Fruit fly (Drosophila melanogaster) whole organism, embryonic: ENCODE data around the gene Btnd.

ENCODE experiments used
- CG10147 ChIP-seq: fragments of 200-800 bp; sonication (Bioruptor generic); optimal IDR thresholded peaks from 2 replicates; lab custom pipeline; 2019; ENCODE audit warnings: missing biosample characterization, mild to moderate bottlenecking, missing genetic modification characterization, moderate library complexity
- CG10321 ChIP-seq: fragments of 200-800 bp; sonication (Bioruptor generic); IDR thresholded peaks from 2 replicates; pipeline ENCODE4 v1.3.6; 2022; ENCODE audit warnings: missing biosample characterization, missing genetic modification characterization
- CG10366 ChIP-seq: fragments of 200-800 bp; sonication (Bioruptor generic); IDR thresholded peaks from 2 replicates; pipeline ENCODE4 v1.3.6; 2022; ENCODE audit warnings: missing biosample characterization, missing genetic modification characterization
- CG10431 ChIP-seq: fragments of 200-800 bp; sonication (Bioruptor generic); optimal IDR thresholded peaks from 3 replicates; lab custom pipeline; 2018; ENCODE audit warnings: missing biosample characterization, mild to moderate bottlenecking, missing genetic modification characterization
- CG10654 ChIP-seq: fragments of 200-800 bp; sonication (Bioruptor generic); optimal IDR thresholded peaks from 2 replicates; lab custom pipeline; 2016; ENCODE audit warnings: missing biosample characterization, missing genetic modification characterization
- CG13775 ChIP-seq: fragments of 200-800 bp; sonication (Bioruptor generic); optimal IDR thresholded peaks from 3 replicates; lab custom pipeline; 2017; ENCODE audit warnings: missing biosample characterization, mild to moderate bottlenecking, missing genetic modification characterization
- CG14014 ChIP-seq: fragments of 200-800 bp; sonication (Bioruptor generic); IDR thresholded peaks from 2 replicates; pipeline ENCODE4 v1.3.6; 2022; ENCODE audit warnings: missing biosample characterization, missing genetic modification characterization
- CG14667 ChIP-seq: fragments of 200-800 bp; sonication (Bioruptor generic); IDR thresholded peaks from 2 replicates; pipeline ENCODE4 v1.3.6; 2022; ENCODE audit warnings: missing biosample characterization, missing genetic modification characterization
- CG15269 ChIP-seq: fragments of 200-800 bp; sonication (Bioruptor generic); optimal IDR thresholded peaks from 2 replicates; lab custom pipeline; 2018; ENCODE audit warnings: missing biosample characterization, mild to moderate bottlenecking, missing genetic modification characterization, moderate library complexity
- CG15696 ChIP-seq: fragments of 200-800 bp; sonication (Bioruptor generic); optimal IDR thresholded peaks from 2 replicates; lab custom pipeline; 2019; ENCODE audit warnings: missing biosample characterization, mild to moderate bottlenecking, missing genetic modification characterization, moderate library complexity
- CG18262 ChIP-seq: fragments of 200-800 bp; optimal IDR thresholded peaks from 3 replicates; lab custom pipeline; 2019; ENCODE audit warnings: missing biosample characterization, mild to moderate bottlenecking, missing genetic modification characterization, moderate library complexity
- CG30020 ChIP-seq: fragments of 200-800 bp; optimal IDR thresholded peaks from 2 replicates; lab custom pipeline; 2019; ENCODE audit warnings: missing biosample characterization, mild to moderate bottlenecking, missing genetic modification characterization, moderate library complexity
- CG3065 ChIP-seq: fragments of 200-800 bp; sonication (Bioruptor generic); optimal IDR thresholded peaks from 2 replicates; lab custom pipeline; 2016; ENCODE audit warnings: missing biosample characterization, missing genetic modification characterization
- CG32767 ChIP-seq: fragments of 200-800 bp; sonication (Bioruptor generic); IDR thresholded peaks from 2 replicates; pipeline ENCODE4 v1.3.6; 2022; ENCODE audit warnings: missing biosample characterization, missing genetic modification characterization
- CG4328 ChIP-seq: fragments of 200-800 bp; sonication (Bioruptor generic); optimal IDR thresholded peaks from 3 replicates; lab custom pipeline; 2017; ENCODE audit warnings: missing biosample characterization, missing genetic modification reagents, missing genetic modification characterization
- CG4854 ChIP-seq: fragments of 200-800 bp; sonication (Bioruptor generic); optimal IDR thresholded peaks from 2 replicates; lab custom pipeline; 2016; ENCODE audit warnings: missing biosample characterization, missing genetic modification characterization, inconsistent platforms
- CG6272 ChIP-seq: fragments of 200-800 bp; sonication (Bioruptor generic); IDR thresholded peaks from 2 replicates; pipeline ENCODE4 v1.3.6; 2022; ENCODE audit warnings: missing biosample characterization, missing genetic modification characterization
- CG9215 ChIP-seq: fragments of 200-800 bp; sonication (Bioruptor generic); IDR thresholded peaks from 2 replicates; pipeline ENCODE4 v1.3.6; 2022; ENCODE audit warnings: missing biosample characterization, missing genetic modification characterization
- CTCF ChIP-seq: fragments of 200-800 bp; sonication (Bioruptor generic); optimal IDR thresholded peaks from 2 replicates; lab custom pipeline; 2017; ENCODE audit warnings: missing biosample characterization, mild to moderate bottlenecking, missing genetic modification characterization, moderate library complexity
- Dll ChIP-seq: fragments of 200-800 bp; sonication (Bioruptor generic); IDR thresholded peaks from 4 replicates; pipeline ENCODE4 v1.3.6; 2022; ENCODE audit warnings: missing biosample characterization, missing genetic modification characterization; ENCODE audit not compliant: partially characterized antibody
- MBD-R2 ChIP-seq: fragments of 200-800 bp; sonication (Bioruptor generic); IDR thresholded peaks from 2 replicates; pipeline ENCODE4 v1.3.6; 2022; ENCODE audit warnings: missing biosample characterization, missing genetic modification characterization
- Med ChIP-seq: fragments of 200-800 bp; sonication (Bioruptor generic); peaks from one replicate; lab custom pipeline; 2016; ENCODE audit warnings: missing biosample characterization, missing genetic modification characterization, mild to moderate bottlenecking, inconsistent platforms, moderate library complexity
- Oaz ChIP-seq: fragments of 200-800 bp; sonication (Bioruptor generic); IDR thresholded peaks from 2 replicates; pipeline ENCODE4 v1.3.6; 2022; ENCODE audit warnings: missing biosample characterization, missing genetic modification characterization
- PHDP ChIP-seq: fragments of 200-800 bp; sonication (Bioruptor generic); optimal IDR thresholded peaks from 3 replicates; lab custom pipeline; 2018; ENCODE audit warnings: missing biosample characterization, mild to moderate bottlenecking, missing genetic modification characterization, moderate library complexity
- Ravus ChIP-seq: fragments of 200-800 bp; sonication (Bioruptor generic); IDR thresholded peaks from 2 replicates; pipeline ENCODE4 v1.3.6; 2022; ENCODE audit warnings: missing biosample characterization, missing genetic modification characterization
- Stat92E ChIP-seq, 3 experiments: fragments of >200 bp in 2 of 3; fragments of 200-800 bp in 1 of 3; sonication (Bioruptor generic) in 1 of 3; optimal IDR thresholded peaks; 2 replicates each; lab custom pipeline; 2017 to 2019; ENCODE audit warnings: missing biosample characterization in 3 of 3, missing genetic modification characterization in 3 of 3, mild to moderate bottlenecking in 1 of 3, moderate library complexity in 1 of 3
- Taf1 ChIP-seq: fragments of 200-800 bp; sonication (Bioruptor generic); IDR thresholded peaks from 2 replicates; pipeline ENCODE4 v1.3.6; 2022; ENCODE audit warnings: missing biosample characterization, missing genetic modification characterization
- YL-1 ChIP-seq: fragments of 200-800 bp; sonication (Bioruptor generic); optimal IDR thresholded peaks from 3 replicates; lab custom pipeline; 2017; ENCODE audit warnings: missing biosample characterization, mild to moderate bottlenecking, missing genetic modification characterization
- abd-A ChIP-seq: fragments of 200-800 bp; sonication (Bioruptor generic); optimal IDR thresholded peaks from 3 replicates; lab custom pipeline; 2019; ENCODE audit warnings: missing biosample characterization, mild to moderate bottlenecking, missing genetic modification characterization, moderate library complexity
- ase ChIP-seq: fragments of 200-800 bp; sonication (Bioruptor generic); IDR thresholded peaks from 3 replicates; pipeline ENCODE4 v1.3.6; 2022; ENCODE audit warnings: missing biosample characterization, missing genetic modification characterization
- dati ChIP-seq: fragments of 200-800 bp; sonication (Bioruptor generic); IDR thresholded peaks from 2 replicates; pipeline ENCODE4 v1.3.6; 2022; ENCODE audit warnings: missing biosample characterization, missing genetic modification characterization
- dimm ChIP-seq: fragments of 200-800 bp; sonication (Bioruptor generic); IDR thresholded peaks from 2 replicates; pipeline ENCODE4 v1.3.6; 2022; ENCODE audit warnings: missing biosample characterization, missing genetic modification characterization
- dysf ChIP-seq: fragments of 200-800 bp; sonication (Bioruptor generic); IDR thresholded peaks from 3 replicates; pipeline ENCODE4 v1.3.6; 2022; ENCODE audit warnings: missing biosample characterization, missing genetic modification characterization
- esg ChIP-seq: fragments of 200-800 bp; sonication (Bioruptor generic); conservative IDR thresholded peaks from 2 replicates; pipeline ENCODE4 v1.3.6; 2022; ENCODE audit warnings: missing biosample characterization, missing genetic modification characterization
- insv ChIP-seq, 2 experiments: fragments of 200-800 bp; sonication (Bioruptor generic); optimal IDR thresholded peaks; 3 replicates each; lab custom pipeline; 2016 to 2018; ENCODE audit warnings: missing biosample characterization in 2 of 2, missing genetic modification characterization in 2 of 2
- lmd ChIP-seq: fragments of 200-800 bp; sonication (Bioruptor generic); IDR thresholded peaks from 2 replicates; pipeline ENCODE4 v1.3.6; 2022; ENCODE audit warnings: missing biosample characterization, missing genetic modification characterization
- lov ChIP-seq, 2 experiments: fragments of 200-800 bp in 1 of 2; fragments of >200 bp in 1 of 2; sonication (Bioruptor generic) in 1 of 2; IDR thresholded peaks in 1 of 2; optimal IDR thresholded peaks in 1 of 2; 2 replicates in 1 of 2; 3 replicates in 1 of 2; pipeline versions ENCODE4 v1.3.6 to Lab custom; 2017 to 2022; ENCODE audit warnings: missing biosample characterization in 1 of 2, missing genetic modification characterization in 1 of 2
- nmo ChIP-seq: fragments of 200-800 bp; sonication (Bioruptor generic); optimal IDR thresholded peaks from 2 replicates; lab custom pipeline; 2018; ENCODE audit warnings: missing biosample characterization, mild to moderate bottlenecking, missing genetic modification characterization, moderate library complexity
- oc ChIP-seq: fragments of 200-800 bp; sonication (Bioruptor generic); optimal IDR thresholded peaks from 2 replicates; lab custom pipeline; 2018; ENCODE audit warnings: missing biosample characterization, mild to moderate bottlenecking, missing genetic modification characterization, moderate library complexity
- odd ChIP-seq: fragments of 200-800 bp; sonication (Bioruptor generic); optimal IDR thresholded peaks from 2 replicates; lab custom pipeline; 2017; ENCODE audit warnings: missing biosample characterization, mild to moderate bottlenecking, missing genetic modification characterization
- onecut ChIP-seq: fragments of 200-800 bp; sonication (Bioruptor generic); IDR thresholded peaks from 2 replicates; pipeline ENCODE4 v1.3.6; 2022; ENCODE audit warnings: missing biosample characterization, missing genetic modification characterization
- otp ChIP-seq: fragments of 200-800 bp; sonication (Bioruptor generic); IDR thresholded peaks from 3 replicates; pipeline ENCODE4, ENCODE4 v1.3.6; 2022; ENCODE audit warnings: missing biosample characterization, missing genetic modification characterization
- pb ChIP-seq: fragments of 200-800 bp; sonication (Bioruptor generic); optimal IDR thresholded peaks from 3 replicates; lab custom pipeline; 2016; ENCODE audit warnings: missing biosample characterization, missing genetic modification characterization
- pnt ChIP-seq: fragments of 200-800 bp; sonication (Bioruptor generic); optimal IDR thresholded peaks from 3 replicates; lab custom pipeline; 2016; ENCODE audit warnings: missing biosample characterization, missing genetic modification characterization
- pzg ChIP-seq: fragments of 200-800 bp; sonication (Bioruptor generic); optimal IDR thresholded peaks from 3 replicates; lab custom pipeline; 2018; ENCODE audit warnings: missing biosample characterization, mild to moderate bottlenecking, missing genetic modification characterization, moderate library complexity
- ranshi ChIP-seq: fragments of 200-800 bp; sonication (Bioruptor generic); IDR thresholded peaks from 2 replicates; pipeline ENCODE4 v1.3.6; 2022; ENCODE audit warnings: missing biosample characterization, missing genetic modification characterization
- schlank ChIP-seq: fragments of 200-800 bp; sonication (Bioruptor generic); optimal IDR thresholded peaks from 2 replicates; lab custom pipeline; 2018; ENCODE audit warnings: missing biosample characterization, mild to moderate bottlenecking, missing genetic modification characterization
- tap ChIP-seq: fragments of 200-800 bp; optimal IDR thresholded peaks from 3 replicates; lab custom pipeline; 2019; ENCODE audit warnings: missing biosample characterization, mild to moderate bottlenecking, missing genetic modification characterization, moderate library complexity
- wek ChIP-seq: fragments of 200-800 bp; sonication (Bioruptor generic); optimal IDR thresholded peaks from 3 replicates; lab custom pipeline; 2018; ENCODE audit warnings: missing biosample characterization, mild to moderate bottlenecking, missing genetic modification characterization, moderate library complexity
- wor ChIP-seq: fragments of 200-800 bp; sonication (Bioruptor generic); IDR thresholded peaks from 2 replicates; pipeline ENCODE4 v1.3.6; 2022; ENCODE audit warnings: missing biosample characterization, missing genetic modification characterization

Gene Btnd

DNA sequence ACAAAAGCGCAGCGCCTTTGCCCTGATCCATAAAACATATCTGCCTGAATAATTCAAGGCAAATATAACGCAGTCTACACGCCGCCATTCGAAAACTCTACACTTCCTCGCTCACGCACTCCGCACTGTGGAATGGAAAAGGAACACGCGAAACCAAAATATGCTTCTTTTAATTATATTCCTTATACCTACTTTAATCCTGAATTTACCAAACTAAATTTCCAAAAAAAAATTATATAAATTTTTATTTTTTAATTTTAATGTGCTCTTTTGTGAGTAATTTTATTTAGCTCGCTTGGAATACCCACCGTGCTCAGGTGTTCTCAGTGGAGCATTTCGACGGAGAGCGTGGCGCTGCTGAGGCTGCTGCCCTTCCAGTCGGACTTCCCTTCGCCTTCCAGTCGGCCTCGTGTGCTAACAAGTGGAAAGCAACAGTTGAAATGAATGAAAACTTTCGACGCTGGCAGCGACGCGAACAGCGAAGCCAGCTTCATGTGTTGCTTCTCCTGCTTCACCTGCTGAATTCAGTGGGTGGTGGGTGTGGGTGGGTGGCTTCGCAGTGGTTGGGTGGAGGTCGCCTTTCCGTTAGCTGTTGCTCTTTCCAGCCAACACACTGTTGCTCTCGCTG lies 25.8 kb downstream of the Btnd start (continued):
- TF ChIP-seq wek (no peak), Stat92E (GFP tag; optimal IDR thresholded peaks at IDR 0.05; lab: Kevin White, UChicago) (no peak), CG14014 (GFP tag; lab: Robert Waterston, UW) (peak; percentile 93), pnt (no peak), PHDP (peak; percentile 88), nmo (GFP tag; lab: Kevin White, UChicago) (peak; percentile 79), Med (GFP tag; lab: Kevin White, UChicago) (peak; percentile 84), ase (peak; percentile 88), lmd (peak; percentile 88), Dll (GFP tag; lab: Robert Waterston, UW) (no peak), CG10321 (GFP tag; lab: Robert Waterston, UW) (peak; percentile 64; the same call in 1 of the 2 replicates), Ravus (GFP tag; lab: Robert Waterston, UW) (peak; percentile 50), pb (GFP tag; lab: Kevin White, UChicago) (no peak), CG4854 (GFP tag; lab: Kevin White, UChicago) (peak; percentile 34), CG10431 (no peak), CG4328 (GFP tag; lab: Kevin White, UChicago) (peak; percentile 14), CG30020 (tag; lab: Kevin White, UChicago) (no peak), CTCF (GFP tag; lab: Kevin White, UChicago) (no peak), Taf1 (GFP tag; lab: Robert Waterston, UW) (peak; percentile 73), CG3065 (GFP tag; lab: Kevin White, UChicago) (peak; percentile 11), CG18262 (tag; lab: Kevin White, UChicago) (peak; percentile 77), otp (peak; percentile 73; the same call in 1 of the 3 replicates), dysf (GFP tag; lab: Robert Waterston, UW) (peak; percentile 92), lov (optimal IDR thresholded peaks at IDR 0.05; lab: Kevin White, UChicago) (no peak), lov (GFP tag; IDR thresholded peaks at IDR 0.05; lab: Robert Waterston, UW) (peak; percentile 82; the same call in 2 of the 3 replicates), CG10654 (GFP tag; lab: Kevin White, UChicago) (peak; percentile 33), abd-A (tag; lab: Kevin White, UChicago) (peak; percentile 6), CG6272 (GFP tag; lab: Robert Waterston, UW) (peak; percentile 91), ranshi (GFP tag; lab: Robert Waterston, UW) (peak; percentile 82), CG15696 (tag; lab: Kevin White, UChicago) (no peak), CG32767 (GFP tag; lab: Robert Waterston, UW) (peak; percentile 85), MBD-R2 (GFP tag; lab: Robert Waterston, UW) (peak; percentile 57; the same call in 1 of the 2 replicates), CG10147 (GFP tag; lab: Kevin White, UChicago) (peak; percentile 65), pzg (GFP tag; lab: Kevin White, UChicago) (no peak), oc (tag; lab: Kevin White, UChicago) (peak; percentile 71), onecut (GFP tag; lab: Robert Waterston, UW) (peak; percentile 66), odd (peak; percentile 69), tap (tag; lab: Kevin White, UChicago) (peak; percentile 59), esg (GFP tag; lab: Robert Waterston, UW) (peak; percentile 88), Oaz (GFP tag; lab: Robert Waterston, UW) (peak; percentile 81), CG9215 (GFP tag; lab: Robert Waterston, UW) (peak; percentile 85), dimm (GFP tag; lab: Robert Waterston, UW) (peak; percentile 69; the same call in 1 of the 2 replicates), wor (peak; percentile 87), YL-1 (GFP tag; lab: Kevin White, UChicago) (no peak), dati (GFP tag; lab: Robert Waterston, UW) (peak; percentile 52; the same call in 1 of the 2 replicates), CG14667 (GFP tag; lab: Robert Waterston, UW) (peak; percentile 87), schlank (tag; lab: Kevin White, UChicago) (peak; percentile 38), CG15269 (tag; lab: Kevin White, UChicago) (peak; percentile 86), CG10366 (GFP tag; lab: Robert Waterston, UW) (peak; percentile 90), CG13775 (GFP tag; lab: Kevin White, UChicago) (peak; percentile 67), insv (GFP tag; optimal IDR thresholded peaks at IDR 0.05; lab: Kevin White, UChicago) (no peak)
